Worm (Caenorhabditis elegans) whole organism, L2 larva: ENCODE results near the gene ZK697.1.

Experiments used
- alr-1 ChIP-seq: fragments of 150-350 bp; optimal IDR thresholded peaks from 2 replicates; lab custom pipeline; 2014; ENCODE audit warnings: missing biosample characterization, missing genetic modification characterization
- egl-27 ChIP-seq: sonication (generic microtip); optimal IDR thresholded peaks from 3 replicates; lab custom pipeline; 2017; ENCODE audit warnings: missing biosample characterization, missing genetic modification reagents, missing genetic modification characterization
- ztf-11 ChIP-seq: sonication (generic microtip); optimal IDR thresholded peaks from 2 replicates; lab custom pipeline; 2017; ENCODE audit warnings: missing biosample characterization, missing genetic modification characterization

- TF ChIP-seq alr-1 (tag; lab: Kevin White, UChicago) (no peak), egl-27 (tag; lab: Kevin White, UChicago) (no peak), ztf-11 (tag; lab: Kevin White, UChicago) (no peak)
Measured at ce11 chrV:1781922-1782321, 29.3 kb downstream of the ZK697.1 start, which contains the start of gene F36H9.5.
